Fruit fly (Drosophila melanogaster): ENCODE results near the gene Grip.
A peak's percentile ranks its signal among the peaks of the same experiment; 100 is the strongest.

Grip gene

DNA sequence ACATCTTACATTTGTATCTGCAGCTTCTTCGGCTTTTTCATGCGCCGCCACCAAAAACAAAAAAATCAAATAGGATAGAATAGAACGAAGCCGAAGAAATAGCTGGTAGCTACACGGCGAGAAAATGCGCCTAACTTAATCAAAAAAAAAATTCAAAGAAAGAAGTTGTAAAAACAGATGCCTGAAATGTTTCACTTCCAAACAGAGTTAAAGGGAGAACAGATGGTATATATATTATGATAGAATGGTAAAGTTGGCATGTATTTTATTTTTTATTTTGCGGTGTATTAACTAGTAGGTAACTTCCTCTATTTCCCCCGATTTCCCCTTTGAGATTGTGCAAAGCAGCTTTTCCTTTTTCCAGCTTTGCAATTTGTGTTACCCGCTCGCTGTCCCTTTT is 41.7 kb upstream of the Grip start:
- no peak for TF ChIP-seq sc (optimal IDR thresholded peaks at IDR 0.05)
- no peak for TF ChIP-seq sc (GFP tag; optimal IDR thresholded peaks at IDR 0.05)
- TF ChIP-seq CG3281 (GFP tag; optimal IDR thresholded peaks at IDR 0.05) = no peak
- no peak for TF ChIP-seq CG4617 (GFP tag; optimal IDR thresholded peaks at IDR 0.05; ENCODE audit: borderline replicate concordance)
- TF ChIP-seq Nf-YC (tag; optimal IDR thresholded peaks at IDR 0.05) = no peak
- no peak for TF ChIP-seq crp (GFP tag; optimal IDR thresholded peaks at IDR 0.05)
- no peak for TF ChIP-seq klu (GFP tag; IDR thresholded peaks at IDR 0.05)
- peak; percentile 70 for TF ChIP-seq sens (GFP tag)
- no peak for TF ChIP-seq fd64A (GFP tag; optimal IDR thresholded peaks at IDR 0.05)
- TF ChIP-seq HLH54F (GFP tag; optimal IDR thresholded peaks at IDR 0.05) = no peak
- peak in 1 of 3 experiments; percentile 8 for TF ChIP-seq lola (GFP tag; optimal IDR thresholded peaks at IDR 0.05)
- TF ChIP-seq row (GFP tag; IDR thresholded peaks at IDR 0.05) = peak; percentile 59
- peak; percentile 28; the same call in 1 of the 2 replicates for TF ChIP-seq CG31441 (GFP tag; IDR thresholded peaks at IDR 0.05)
- TF ChIP-seq pnt (GFP tag; optimal IDR thresholded peaks at IDR 0.05) = no peak
- TF ChIP-seq Ssrp (tag; optimal IDR thresholded peaks at IDR 0.05) = peak; percentile 32
- peak; percentile 58 for TF ChIP-seq Xrp1 (GFP tag; IDR thresholded peaks at IDR 0.05)
- no peak; the same call in 1 of the 2 replicates for TF ChIP-seq CG9215 (GFP tag; IDR thresholded peaks at IDR 0.05)
- TF ChIP-seq pb (GFP tag; optimal IDR thresholded peaks at IDR 0.05) = no peak
- TF ChIP-seq dysf (GFP tag; IDR thresholded peaks at IDR 0.05) = 0 out of 3 replicates have a peak, but pooled peaks have one; percentile 29
- no peak for TF ChIP-seq CG5953 (GFP tag; IDR thresholded peaks at IDR 0.05)
- TF ChIP-seq Hand (GFP tag; optimal IDR thresholded peaks at IDR 0.05) = no peak
- TF ChIP-seq Vsx1 (GFP tag; optimal IDR thresholded peaks at IDR 0.05) = no peak
- TF ChIP-seq prd (optimal IDR thresholded peaks at IDR 0.05) = no peak
- TF ChIP-seq prd (GFP tag; IDR thresholded peaks at IDR 0.05) = peak; percentile 50; the same call in 1 of the 3 replicates
- TF ChIP-seq dmrt11E (tag; optimal IDR thresholded peaks at IDR 0.05) = peak; percentile 17
- no peak for TF ChIP-seq CTCF (GFP tag; optimal IDR thresholded peaks at IDR 0.05)
- TF ChIP-seq CG3847 (GFP tag; IDR thresholded peaks at IDR 0.05) = no peak
- TF ChIP-seq B-H1 (GFP tag; IDR thresholded peaks at IDR 0.05) = no peak
- TF ChIP-seq fd96Cb (tag; optimal IDR thresholded peaks at IDR 0.05) = peak; percentile 23
- no peak for TF ChIP-seq lbe (GFP tag; optimal IDR thresholded peaks at IDR 0.05)
- peak; percentile 8 for TF ChIP-seq Fer1 (GFP tag; optimal IDR thresholded peaks at IDR 0.05)
- 0 out of 2 replicates have a peak, but pooled peaks have one; percentile 14 for TF ChIP-seq E2f2 (GFP tag; IDR thresholded peaks at IDR 0.05)
- TF ChIP-seq CG13775 (GFP tag; optimal IDR thresholded peaks at IDR 0.05) = no peak
- TF ChIP-seq Ptx1 (GFP tag; IDR thresholded peaks at IDR 0.05) = peak; percentile 39
- no peak for TF ChIP-seq CG7271 (tag; optimal IDR thresholded peaks at IDR 0.05)
- no peak for TF ChIP-seq jing (GFP tag; optimal IDR thresholded peaks at IDR 0.05)
- peak; percentile 26 for TF ChIP-seq Sox100B (GFP tag; optimal IDR thresholded peaks at IDR 0.05)
- no peak for TF ChIP-seq CG10321 (GFP tag; IDR thresholded peaks at IDR 0.05)
- no peak for TF ChIP-seq Spps (tag; optimal IDR thresholded peaks at IDR 0.05)
- no peak for TF ChIP-seq rib (GFP tag; IDR thresholded peaks at IDR 0.05)
- TF ChIP-seq gce (GFP tag; IDR thresholded peaks at IDR 0.05) = 0 out of 3 replicates have a peak, but pooled peaks have one; percentile 25
- TF ChIP-seq ATbp (GFP tag; optimal IDR thresholded peaks at IDR 0.05) = peak; percentile 34
- no peak for TF ChIP-seq CG6175 (GFP tag; IDR thresholded peaks at IDR 0.05)
- TF ChIP-seq pan (optimal IDR thresholded peaks at IDR 0.05) = no peak
- no peak for TF ChIP-seq pan (GFP tag; optimal IDR thresholded peaks at IDR 0.05 in 1 of 2, IDR thresholded peaks at IDR 0.05 in 1 of 2)
- TF ChIP-seq CG14710 (tag; optimal IDR thresholded peaks at IDR 0.05) = peak; percentile 24
- TF ChIP-seq CG3995 (GFP tag; optimal IDR thresholded peaks at IDR 0.05) = no peak
- TF ChIP-seq luna (GFP tag; optimal IDR thresholded peaks at IDR 0.05) = no peak
- no peak for TF ChIP-seq CG11398 (GFP tag; optimal IDR thresholded peaks at IDR 0.05)
- TF ChIP-seq Rx (GFP tag; IDR thresholded peaks at IDR 0.05) = no peak
- TF ChIP-seq CG10565 (GFP tag; optimal IDR thresholded peaks at IDR 0.05) = no peak
- no peak for TF ChIP-seq pho (GFP tag; optimal IDR thresholded peaks at IDR 0.05)
- no peak for TF ChIP-seq her (GFP tag; optimal IDR thresholded peaks at IDR 0.05)
